Fruit fly (Drosophila melanogaster) whole organism, embryonic: ENCODE measurements around the gene CG12998.
A peak's percentile ranks its signal among the peaks of the same experiment; 100 is the strongest.

Source experiments
- BEAF-32 ChIP-seq: fragments of 200-800 bp; sonication (Bioruptor generic); optimal IDR thresholded peaks from 3 replicates; lab custom pipeline; 2017; ENCODE audit warnings: missing biosample characterization, missing genetic modification characterization, mild to moderate bottlenecking, moderate library complexity, missing genetic modification reagents
- CG10274 ChIP-seq: fragments of 200-800 bp; sonication (Bioruptor generic); optimal IDR thresholded peaks from 3 replicates; lab custom pipeline; 2017; ENCODE audit warnings: missing biosample characterization, mild to moderate bottlenecking, missing genetic modification characterization
- CG10959 ChIP-seq: fragments of 200-800 bp; sonication (Bioruptor generic); IDR thresholded peaks from 2 replicates; pipeline ENCODE4 v1.3.6; 2022; ENCODE audit warnings: missing biosample characterization, missing genetic modification characterization
- CG11398 ChIP-seq: fragments of 200-800 bp; sonication (Bioruptor generic); optimal IDR thresholded peaks from 2 replicates; lab custom pipeline; 2016; ENCODE audit warnings: missing biosample characterization, missing genetic modification characterization
- CG12236 ChIP-seq: fragments of 200-800 bp; sonication (Bioruptor generic); optimal IDR thresholded peaks from 2 replicates; lab custom pipeline; 2016; ENCODE audit warnings: missing biosample characterization, missing genetic modification characterization
- CG12659 ChIP-seq: fragments of 200-800 bp; sonication (Bioruptor generic); optimal IDR thresholded peaks from 3 replicates; lab custom pipeline; 2017; ENCODE audit warnings: mild to moderate bottlenecking, missing biosample characterization, missing genetic modification reagents, missing genetic modification characterization
- CG12744 ChIP-seq: fragments of 200-800 bp; sonication (Bioruptor generic); optimal IDR thresholded peaks from 2 replicates; lab custom pipeline; 2016; ENCODE audit warnings: missing biosample characterization, missing genetic modification characterization
- CG12769 ChIP-seq: fragments of 200-800 bp; sonication (Bioruptor generic); optimal IDR thresholded peaks from 2 replicates; lab custom pipeline; 2019; ENCODE audit warnings: missing biosample characterization, mild to moderate bottlenecking, missing genetic modification characterization, moderate library complexity
- CG13296 ChIP-seq: fragments of 200-800 bp; sonication (Bioruptor generic); optimal IDR thresholded peaks from 3 replicates; lab custom pipeline; 2018; ENCODE audit warnings: missing biosample characterization, mild to moderate bottlenecking, missing genetic modification characterization
- CG13624 ChIP-seq: fragments of 200-800 bp; sonication (Bioruptor generic); optimal IDR thresholded peaks from 2 replicates; lab custom pipeline; 2016; ENCODE audit warnings: missing biosample characterization, missing genetic modification characterization
- CG14050 ChIP-seq: fragments of 200-800 bp; sonication (Bioruptor generic); IDR thresholded peaks from 3 replicates; pipeline ENCODE4 v1.3.6; 2022; ENCODE audit warnings: missing biosample characterization, missing genetic modification characterization
- CG14710 ChIP-seq: fragments of 200-800 bp; sonication (Bioruptor generic); optimal IDR thresholded peaks from 3 replicates; lab custom pipeline; 2019; ENCODE audit warnings: missing biosample characterization, mild to moderate bottlenecking, missing genetic modification characterization, moderate library complexity
- CG14860 ChIP-seq: fragments of 200-800 bp; sonication (Bioruptor generic); IDR thresholded peaks from 3 replicates; pipeline ENCODE4 v1.3.6; 2022; ENCODE audit warnings: missing biosample characterization, missing genetic modification characterization; ENCODE audit not compliant: partially characterized antibody
- CG15479 ChIP-seq: fragments of 200-800 bp; sonication (Bioruptor generic); optimal IDR thresholded peaks from 3 replicates; lab custom pipeline; 2019; ENCODE audit warnings: missing biosample characterization, mild to moderate bottlenecking, missing genetic modification characterization, moderate library complexity
- CG17385 ChIP-seq: fragments of 200-800 bp; sonication (Bioruptor generic); optimal IDR thresholded peaks from 3 replicates; lab custom pipeline; 2018; ENCODE audit warnings: missing biosample characterization, mild to moderate bottlenecking, missing genetic modification characterization
- CG17802 ChIP-seq: fragments of 200-800 bp; sonication (Bioruptor generic); optimal IDR thresholded peaks from 2 replicates; lab custom pipeline; 2018; ENCODE audit warnings: missing biosample characterization, mild to moderate bottlenecking, missing genetic modification characterization, moderate library complexity
- CG2889 ChIP-seq: fragments of 200-800 bp; sonication (Bioruptor generic); IDR thresholded peaks from 3 replicates; pipeline ENCODE4 v1.3.6; 2022; ENCODE audit warnings: missing biosample characterization, missing genetic modification characterization
- CG32767 ChIP-seq: fragments of 200-800 bp; sonication (Bioruptor generic); IDR thresholded peaks from 2 replicates; pipeline ENCODE4 v1.3.6; 2022; ENCODE audit warnings: missing biosample characterization, missing genetic modification characterization
- CG3281 ChIP-seq: fragments of 200-800 bp; sonication (Bioruptor generic); optimal IDR thresholded peaks from 3 replicates; lab custom pipeline; 2017; ENCODE audit warnings: missing biosample characterization, mild to moderate bottlenecking, missing genetic modification characterization
- CG3838 ChIP-seq: fragments of 200-800 bp; sonication (Bioruptor generic); optimal IDR thresholded peaks from 3 replicates; lab custom pipeline; 2016; ENCODE audit warnings: missing biosample characterization, missing genetic modification characterization
- CG7987 ChIP-seq: fragments of 200-800 bp; sonication (Bioruptor generic); optimal IDR thresholded peaks from 2 replicates; lab custom pipeline; 2018; ENCODE audit warnings: missing biosample characterization, mild to moderate bottlenecking, missing genetic modification characterization, moderate library complexity
- CoRest ChIP-seq: fragments of 200-800 bp; sonication (Bioruptor generic); optimal IDR thresholded peaks from 3 replicates; lab custom pipeline; 2018; ENCODE audit warnings: missing biosample characterization, mild to moderate bottlenecking, missing genetic modification characterization, moderate library complexity
- D ChIP-seq, 2 experiments: fragments of 200-800 bp in 1 of 2; fragments of >200 bp in 1 of 2; sonication (Bioruptor generic) in 1 of 2; optimal IDR thresholded peaks; 2 replicates in 1 of 2; 3 replicates in 1 of 2; lab custom pipeline; 2017; ENCODE audit warnings: mild to moderate bottlenecking in 1 of 2, missing biosample characterization in 1 of 2, missing genetic modification characterization in 1 of 2, missing genetic modification reagents in 1 of 2
- Dll ChIP-seq: fragments of 200-800 bp; sonication (Bioruptor generic); IDR thresholded peaks from 4 replicates; pipeline ENCODE4 v1.3.6; 2022; ENCODE audit warnings: missing biosample characterization, missing genetic modification characterization; ENCODE audit not compliant: partially characterized antibody
- Dp ChIP-seq: fragments of 200-800 bp; sonication (Bioruptor generic); optimal IDR thresholded peaks from 2 replicates; lab custom pipeline; 2018; ENCODE audit warnings: missing biosample characterization, mild to moderate bottlenecking, missing genetic modification characterization, moderate library complexity
- Ets65A ChIP-seq: fragments of 200-800 bp; sonication (Bioruptor generic); peaks from one replicate; lab custom pipeline; 2016; ENCODE audit warnings: missing biosample characterization, missing genetic modification characterization
- H2.0 ChIP-seq: fragments of 200-800 bp; sonication (Bioruptor generic); IDR thresholded peaks from 2 replicates; pipeline ENCODE4 v1.3.6; 2022; ENCODE audit warnings: missing biosample characterization, missing genetic modification characterization
- Hr51 ChIP-seq, 2 experiments: fragments of 200-800 bp; sonication (Bioruptor generic); optimal IDR thresholded peaks; 2 replicates in 1 of 2; 3 replicates in 1 of 2; lab custom pipeline; 2016 to 2018; ENCODE audit warnings: missing biosample characterization in 2 of 2, missing genetic modification characterization in 2 of 2, mild to moderate bottlenecking in 1 of 2, moderate library complexity in 1 of 2
- NfI ChIP-seq: fragments of 200-800 bp; sonication (Bioruptor generic); optimal IDR thresholded peaks from 3 replicates; lab custom pipeline; 2018; ENCODE audit warnings: missing biosample characterization, mild to moderate bottlenecking, missing genetic modification characterization, moderate library complexity
- Scr ChIP-seq: fragments of 200-800 bp; sonication (Bioruptor generic); IDR thresholded peaks from 2 replicates; pipeline ENCODE4 v1.3.6; 2022; ENCODE audit warnings: missing biosample characterization, missing genetic modification characterization; ENCODE audit not compliant: partially characterized antibody
- Taf1 ChIP-seq: fragments of 200-800 bp; sonication (Bioruptor generic); IDR thresholded peaks from 2 replicates; pipeline ENCODE4 v1.3.6; 2022; ENCODE audit warnings: missing biosample characterization, missing genetic modification characterization
- al ChIP-seq: fragments of 200-800 bp; sonication (Bioruptor generic); IDR thresholded peaks from 2 replicates; pipeline ENCODE4 v1.3.6; 2022; ENCODE audit warnings: missing biosample characterization, missing genetic modification characterization
- ase ChIP-seq: fragments of 200-800 bp; sonication (Bioruptor generic); IDR thresholded peaks from 3 replicates; pipeline ENCODE4 v1.3.6; 2022; ENCODE audit warnings: missing biosample characterization, missing genetic modification characterization
- ato ChIP-seq: fragments of 200-800 bp; sonication (Bioruptor generic); IDR thresholded peaks from 2 replicates; pipeline ENCODE4 v1.3.6; 2022; ENCODE audit warnings: missing biosample characterization, missing genetic modification characterization; ENCODE audit not compliant: partially characterized antibody
- bbx ChIP-seq: fragments of 200-800 bp; sonication (Bioruptor generic); IDR thresholded peaks from 2 replicates; pipeline ENCODE4 v1.3.6; 2022; ENCODE audit warnings: missing biosample characterization, missing genetic modification characterization; ENCODE audit not compliant: partially characterized antibody
- bcd ChIP-seq: fragments of 200-800 bp; sonication (Bioruptor generic); optimal IDR thresholded peaks from 2 replicates; lab custom pipeline; 2017; ENCODE audit warnings: missing biosample characterization, mild to moderate bottlenecking, missing genetic modification characterization
- gcm ChIP-seq: fragments of 200-800 bp; sonication (Bioruptor generic); optimal IDR thresholded peaks from 2 replicates; lab custom pipeline; 2019; ENCODE audit warnings: missing biosample characterization, mild to moderate bottlenecking, missing genetic modification characterization, moderate library complexity
- jigr1 ChIP-seq: fragments of 200-800 bp; sonication (Bioruptor generic); IDR thresholded peaks from 3 replicates; pipeline ENCODE4 v1.3.6; 2022; ENCODE audit warnings: missing biosample characterization, missing genetic modification characterization
- peb ChIP-seq: fragments of 200-800 bp; sonication (Bioruptor generic); IDR thresholded peaks from 2 replicates; pipeline ENCODE4 v1.3.6; 2022; ENCODE audit warnings: missing biosample characterization, missing genetic modification characterization
- pros ChIP-seq: fragments of 200-800 bp; sonication (Bioruptor generic); optimal IDR thresholded peaks from 3 replicates; lab custom pipeline; 2019; ENCODE audit warnings: missing biosample characterization, mild to moderate bottlenecking, missing genetic modification characterization, moderate library complexity
- psq ChIP-seq: fragments of 200-800 bp; sonication (Bioruptor generic); optimal IDR thresholded peaks from 2 replicates; lab custom pipeline; 2017; ENCODE audit warnings: missing biosample characterization, missing genetic modification characterization
- repo ChIP-seq: fragments of 200-800 bp; sonication (Bioruptor generic); optimal IDR thresholded peaks from 2 replicates; lab custom pipeline; 2016; ENCODE audit warnings: missing biosample characterization, missing genetic modification characterization
- run ChIP-seq: fragments of 200-800 bp; sonication (Bioruptor generic); optimal IDR thresholded peaks from 3 replicates; lab custom pipeline; 2018; ENCODE audit warnings: missing biosample characterization, mild to moderate bottlenecking, missing genetic modification characterization
- scrt ChIP-seq: fragments of 200-800 bp; sonication (Bioruptor generic); optimal IDR thresholded peaks from 2 replicates; lab custom pipeline; 2018; ENCODE audit warnings: missing biosample characterization, mild to moderate bottlenecking, missing genetic modification characterization, moderate library complexity
- sima ChIP-seq: fragments of 200-800 bp; sonication (Bioruptor generic); optimal IDR thresholded peaks from 2 replicates; lab custom pipeline; 2016; ENCODE audit warnings: missing biosample characterization, missing genetic modification characterization
- sisA ChIP-seq: fragments of 200-800 bp; sonication (Bioruptor generic); IDR thresholded peaks from 2 replicates; pipeline ENCODE4 v1.3.6; 2022; ENCODE audit warnings: missing biosample characterization, missing genetic modification characterization
- tin ChIP-seq: fragments of 200-800 bp; sonication (Bioruptor generic); optimal IDR thresholded peaks from 3 replicates; lab custom pipeline; 2016; ENCODE audit warnings: missing biosample characterization, missing genetic modification characterization
- tup ChIP-seq: fragments of 200-800 bp; sonication (Bioruptor generic); optimal IDR thresholded peaks from 2 replicates; lab custom pipeline; 2016; ENCODE audit warnings: missing biosample characterization, mild to moderate bottlenecking, missing genetic modification characterization, moderate library complexity
- unpg ChIP-seq: fragments of 200-800 bp; sonication (Bioruptor generic); optimal IDR thresholded peaks from 3 replicates; lab custom pipeline; 2018; ENCODE audit warnings: missing biosample characterization, mild to moderate bottlenecking, missing genetic modification characterization, moderate library complexity
- usp ChIP-seq: fragments of >200 bp; optimal IDR thresholded peaks from 2 replicates; lab custom pipeline; 2017; ENCODE audit warnings: missing biosample characterization, missing genetic modification characterization

Gene CG12998

dm6 chrX:17244854-17245253 lies 26.4 kb downstream of the CG12998 start, which contains the start of gene CG8915 (continued):
- TF ChIP-seq CG11398 (GFP tag; lab: Kevin White, UChicago) (no peak), H2.0 (no peak), bbx (peak; percentile 79), repo (GFP tag; lab: Kevin White, UChicago) (no peak), Taf1 (GFP tag; lab: Robert Waterston, UW) (no peak), CG12659 (GFP tag; lab: Kevin White, UChicago) (peak; percentile 32), gcm (GFP tag; lab: Kevin White, UChicago) (no peak), psq (GFP tag; lab: Kevin White, UChicago) (no peak), bcd (no peak), CG13624 (peak; percentile 9), D (optimal IDR thresholded peaks at IDR 0.05; lab: Kevin White, UChicago) (no peak), D (GFP tag; optimal IDR thresholded peaks at IDR 0.05; lab: Kevin White, UChicago) (no peak), Scr (GFP tag; lab: Robert Waterston, UW) (peak; percentile 49), CG17385 (GFP tag; lab: Kevin White, UChicago) (no peak), scrt (GFP tag; lab: Kevin White, UChicago) (no peak), CG14860 (GFP tag; lab: Robert Waterston, UW) (peak; percentile 45), jigr1 (GFP tag; lab: Robert Waterston, UW) (no peak), Hr51 (GFP tag; optimal IDR thresholded peaks at IDR 0.05; lab: Kevin White, UChicago) (no peak), CoRest (tag; lab: Kevin White, UChicago) (peak; percentile 21), CG17802 (tag; lab: Kevin White, UChicago) (no peak), CG13296 (GFP tag; lab: Kevin White, UChicago) (no peak), Dp (GFP tag; lab: Kevin White, UChicago) (peak; percentile 44), CG10274 (GFP tag; lab: Kevin White, UChicago) (no peak), sisA (GFP tag; lab: Robert Waterston, UW) (no peak), CG14050 (GFP tag; lab: Robert Waterston, UW) (no peak), CG32767 (no peak), CG12769 (tag; lab: Kevin White, UChicago) (no peak), BEAF-32 (GFP tag; lab: Kevin White, UChicago) (peak; percentile 46), sima (GFP tag; lab: Kevin White, UChicago) (no peak), CG14710 (tag; lab: Kevin White, UChicago) (peak; percentile 30), CG12236 (GFP tag; lab: Kevin White, UChicago) (no peak), CG3838 (GFP tag; lab: Kevin White, UChicago) (no peak), CG12744 (GFP tag; lab: Kevin White, UChicago) (no peak), CG7987 (no peak), NfI (GFP tag; lab: Kevin White, UChicago) (no peak), CG10959 (GFP tag; lab: Robert Waterston, UW) (no peak), tup (no peak), CG2889 (GFP tag; lab: Robert Waterston, UW) (no peak), pros (GFP tag; lab: Kevin White, UChicago) (no peak), al (GFP tag; lab: Robert Waterston, UW) (no peak), CG3281 (no peak), ase (no peak), unpg (GFP tag; lab: Kevin White, UChicago) (no peak), CG15479 (GFP tag; lab: Kevin White, UChicago) (no peak), usp (GFP tag; lab: Kevin White, UChicago) (no peak), tin (GFP tag; lab: Kevin White, UChicago) (no peak), peb (GFP tag; lab: Robert Waterston, UW) (no peak), run (tag; lab: Kevin White, UChicago) (no peak), Dll (GFP tag; lab: Robert Waterston, UW) (peak; percentile 62; the same call in 3 of the 4 replicates), Ets65A (no peak), ato (GFP tag; lab: Robert Waterston, UW) (peak; percentile 61; the same call in 1 of the 2 replicates)
